Fruit fly (Drosophila melanogaster) whole organism, embryonic: ENCODE measurements around the gene Pde11.

Source experiments
- Antp ChIP-seq: fragments of 200-800 bp; sonication (Bioruptor generic); optimal IDR thresholded peaks from 3 replicates; lab custom pipeline; 2016; ENCODE audit warnings: missing biosample characterization, missing genetic modification characterization
- Bgb ChIP-seq: fragments of 200-800 bp; sonication (Bioruptor generic); IDR thresholded peaks from 2 replicates; pipeline ENCODE4 v1.3.6; 2022; ENCODE audit warnings: missing biosample characterization, missing genetic modification characterization; ENCODE audit not compliant: partially characterized antibody
- CG17802 ChIP-seq: fragments of 200-800 bp; sonication (Bioruptor generic); optimal IDR thresholded peaks from 2 replicates; lab custom pipeline; 2018; ENCODE audit warnings: missing biosample characterization, mild to moderate bottlenecking, missing genetic modification characterization, moderate library complexity
- CG17829 ChIP-seq: fragments of 200-800 bp; optimal IDR thresholded peaks from 2 replicates; lab custom pipeline; 2019; ENCODE audit warnings: missing biosample characterization, mild to moderate bottlenecking, missing genetic modification characterization, moderate library complexity
- CG2889 ChIP-seq: fragments of 200-800 bp; sonication (Bioruptor generic); IDR thresholded peaks from 3 replicates; pipeline ENCODE4 v1.3.6; 2022; ENCODE audit warnings: missing biosample characterization, missing genetic modification characterization
- Max ChIP-seq: fragments of 200-800 bp; sonication (Bioruptor generic); optimal IDR thresholded peaks from 2 replicates; lab custom pipeline; 2016; ENCODE audit warnings: missing biosample characterization, mild to moderate bottlenecking, missing genetic modification characterization
- pan ChIP-seq, 4 experiments: fragments of >200 bp in 3 of 4; fragments of 200-800 bp in 1 of 4; sonication (Bioruptor generic) in 1 of 4; optimal IDR thresholded peaks in 3 of 4; IDR thresholded peaks in 1 of 4; 2 replicates each; pipeline versions ENCODE4 v1.3.6 to Lab custom; 2017 to 2022; ENCODE audit warnings: missing biosample characterization in 2 of 4, missing genetic modification characterization in 2 of 4, mixed read lengths in 1 of 4
- psq ChIP-seq: fragments of 200-800 bp; sonication (Bioruptor generic); optimal IDR thresholded peaks from 2 replicates; lab custom pipeline; 2017; ENCODE audit warnings: missing biosample characterization, missing genetic modification characterization
- sc ChIP-seq, 3 experiments: fragments of >200 bp in 2 of 3; fragments of 200-800 bp in 1 of 3; sonication (Bioruptor generic) in 1 of 3; optimal IDR thresholded peaks; 2 replicates in 2 of 3; 3 replicates in 1 of 3; lab custom pipeline; 2017; ENCODE audit warnings: mild to moderate bottlenecking in 1 of 3, missing biosample characterization in 1 of 3, missing genetic modification characterization in 1 of 3, missing genetic modification reagents in 1 of 3
- schlank ChIP-seq: fragments of 200-800 bp; sonication (Bioruptor generic); optimal IDR thresholded peaks from 2 replicates; lab custom pipeline; 2018; ENCODE audit warnings: missing biosample characterization, mild to moderate bottlenecking, missing genetic modification characterization
- seq ChIP-seq: fragments of 200-800 bp; sonication (Bioruptor generic); IDR thresholded peaks from 2 replicates; pipeline ENCODE4 v1.3.6; 2022; ENCODE audit warnings: missing biosample characterization, missing genetic modification characterization

DNA sequence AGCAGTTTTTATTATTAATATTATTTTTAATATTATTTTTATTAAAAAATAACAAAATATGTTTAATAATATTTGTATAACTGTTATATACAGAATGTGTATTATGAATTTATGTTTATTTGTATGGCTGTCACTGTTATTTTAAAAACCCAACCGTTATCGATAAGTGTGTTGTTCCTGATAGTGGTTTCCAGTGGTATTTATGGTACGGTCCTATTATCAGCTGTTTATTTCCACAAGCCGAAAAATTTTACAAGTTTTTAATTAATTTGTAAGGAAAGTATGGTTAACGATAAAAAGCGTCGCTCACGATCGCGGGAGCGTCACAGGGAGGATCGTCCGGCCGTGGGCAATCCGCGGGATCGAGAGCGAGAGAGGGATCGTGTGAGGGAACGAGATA is 16.5 kb upstream of the Pde11 start, which contains the start of gene CG10333:
- TF ChIP-seq CG2889 (GFP tag; lab: Robert Waterston, UW): no peak
- TF ChIP-seq seq (GFP tag; lab: Robert Waterston, UW): no peak
- no peak for TF ChIP-seq psq (GFP tag; lab: Kevin White, UChicago)
- TF ChIP-seq CG17829 (tag; lab: Kevin White, UChicago): peak; percentile 0
- TF ChIP-seq schlank (tag; lab: Kevin White, UChicago): no peak
- TF ChIP-seq Antp (GFP tag; lab: Kevin White, UChicago): no peak
- TF ChIP-seq sc (optimal IDR thresholded peaks at IDR 0.05; lab: Kevin White, UChicago): no peak
- TF ChIP-seq sc (GFP tag; optimal IDR thresholded peaks at IDR 0.05; lab: Kevin White, UChicago): no peak
- TF ChIP-seq Max: no peak
- no peak for TF ChIP-seq CG17802
- no peak; the same call in 1 of the 2 replicates for TF ChIP-seq Bgb (GFP tag; lab: Robert Waterston, UW)
- no peak for TF ChIP-seq pan (optimal IDR thresholded peaks at IDR 0.05; lab: Kevin White, UChicago)
- TF ChIP-seq pan (GFP tag; optimal IDR thresholded peaks at IDR 0.05 in 1 of 2, IDR thresholded peaks at IDR 0.05 in 1 of 2): no peak
